Worm (Caenorhabditis elegans) whole organism, midembryonic: Measurements from ENCODE around the gene cTel55X.1.

ENCODE experiments used
- cog-1 ChIP-seq: sonication (generic microtip); optimal IDR thresholded peaks from 2 replicates; lab custom pipeline; 2016; ENCODE audit warnings: missing genetic modification characterization, missing compliant biosample characterization
- ref-1 ChIP-seq: fragments of 200-800 bp; sonication (Bioruptor generic); conservative IDR thresholded peaks from 2 replicates; pipeline ENCODE4 v1.3.6; 2022; ENCODE audit warnings: missing genetic modification reagents, missing genetic modification characterization, missing compliant biosample characterization

DNA sequence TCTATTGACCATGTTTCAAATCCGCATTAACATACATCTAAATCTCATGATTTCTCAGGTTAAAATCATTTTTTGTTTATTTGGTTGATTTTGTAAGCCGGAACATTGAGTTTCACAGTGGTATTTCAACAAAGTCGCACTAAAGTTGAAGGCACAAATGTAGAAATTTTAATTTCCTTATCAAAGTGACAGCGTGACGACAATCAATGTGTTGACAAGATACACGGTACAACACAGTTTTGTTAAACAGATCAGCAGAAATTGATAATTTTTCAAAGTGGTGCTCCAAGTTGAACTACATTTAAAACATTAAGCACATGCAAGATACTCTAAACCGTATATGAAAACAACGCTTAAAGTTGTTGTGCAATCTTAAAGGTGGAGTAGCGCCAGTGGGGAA lies 12.2 kb upstream of the cTel55X.1 start:
- TF ChIP-seq cog-1 (tag; lab: Kevin White, UChicago) (no peak), ref-1 (no peak)
